Worm (Caenorhabditis elegans) whole organism, late embryonic: ENCODE data around the gene mxl-3.

ENCODE experiments used
- F13H6.1 ChIP-seq: sonication (generic microtip); optimal IDR thresholded peaks from 2 replicates; lab custom pipeline; 2016; ENCODE audit warnings: missing genetic modification characterization, missing compliant biosample characterization
- K09A11.1 ChIP-seq: sonication (generic microtip); optimal IDR thresholded peaks from 2 replicates; lab custom pipeline; 2017; ENCODE audit warnings: antibody characterized with exemption, mild to moderate bottlenecking, missing genetic modification characterization, missing compliant biosample characterization; ENCODE audit not compliant: insufficient read depth
- ahr-1 ChIP-seq: sonication (generic microtip); optimal IDR thresholded peaks from 2 replicates; lab custom pipeline; 2016; ENCODE audit warnings: missing genetic modification characterization, missing compliant biosample characterization
- ceh-14 ChIP-seq: sonication (generic microtip); optimal IDR thresholded peaks from 2 replicates; lab custom pipeline; 2016; ENCODE audit warnings: missing genotype, missing genetic modification characterization, missing compliant biosample characterization
- ceh-18 ChIP-seq: sonication (generic microtip); optimal IDR thresholded peaks from 2 replicates; lab custom pipeline; 2016; ENCODE audit warnings: missing genetic modification characterization, missing compliant biosample characterization
- ceh-19 ChIP-seq: fragments of 200-800 bp; sonication (Bioruptor generic); optimal IDR thresholded peaks from 2 replicates; lab custom pipeline; 2018; ENCODE audit warnings: mild to moderate bottlenecking, missing genetic modification characterization, missing compliant biosample characterization
- ceh-2 ChIP-seq: sonication (generic microtip); optimal IDR thresholded peaks from 2 replicates; lab custom pipeline; 2016; ENCODE audit warnings: missing genotype, missing genetic modification characterization, missing compliant biosample characterization
- ceh-31 ChIP-seq: sonication (generic microtip); optimal IDR thresholded peaks from 2 replicates; lab custom pipeline; 2016; ENCODE audit warnings: missing genetic modification characterization, missing compliant biosample characterization
- ceh-34 ChIP-seq: sonication (generic microtip); optimal IDR thresholded peaks from 2 replicates; lab custom pipeline; 2016; ENCODE audit warnings: mild to moderate bottlenecking, missing genetic modification characterization, missing compliant biosample characterization
- ceh-9 ChIP-seq: sonication (generic microtip); optimal IDR thresholded peaks from 2 replicates; lab custom pipeline; 2016; ENCODE audit warnings: mild to moderate bottlenecking, missing genetic modification characterization, inconsistent platforms, missing compliant biosample characterization
- dve-1 ChIP-seq: sonication (generic microtip); optimal IDR thresholded peaks from 2 replicates; lab custom pipeline; 2017; ENCODE audit warnings: antibody characterized with exemption, mild to moderate bottlenecking, missing genetic modification characterization, missing compliant biosample characterization
- ets-4 ChIP-seq: sonication (generic microtip); optimal IDR thresholded peaks from 2 replicates; lab custom pipeline; 2016; ENCODE audit warnings: missing genetic modification characterization, missing compliant biosample characterization
- fkh-10 ChIP-seq: fragments of 150-350 bp; optimal IDR thresholded peaks from 2 replicates; lab custom pipeline; 2014; ENCODE audit warnings: missing biosample characterization, missing genetic modification reagents, missing genetic modification characterization
- fkh-6 ChIP-seq: sonication (generic microtip); optimal IDR thresholded peaks from 2 replicates; lab custom pipeline; 2016; ENCODE audit warnings: missing genetic modification characterization, missing compliant biosample characterization
- hlh-30 ChIP-seq: sonication (generic microtip); optimal IDR thresholded peaks from 2 replicates; lab custom pipeline; 2017; ENCODE audit warnings: antibody characterized with exemption, missing genetic modification characterization, missing compliant biosample characterization; ENCODE audit not compliant: insufficient read depth
- hlh-6 ChIP-seq: sonication (generic microtip); optimal IDR thresholded peaks from 2 replicates; lab custom pipeline; 2016; ENCODE audit warnings: missing genotype, missing genetic modification characterization, missing compliant biosample characterization
- hlh-8 ChIP-seq: sonication (generic microtip); optimal IDR thresholded peaks from 2 replicates; lab custom pipeline; 2016; ENCODE audit warnings: missing genotype, missing genetic modification characterization, missing compliant biosample characterization
- lin-11 ChIP-seq: fragments of 200-800 bp; sonication (Bioruptor generic); optimal IDR thresholded peaks from 2 replicates; lab custom pipeline; 2018; ENCODE audit warnings: mild to moderate bottlenecking, missing genetic modification characterization, missing compliant biosample characterization
- mec-3 ChIP-seq: sonication (generic microtip); optimal IDR thresholded peaks from 2 replicates; lab custom pipeline; 2016; ENCODE audit warnings: borderline replicate concordance, missing genetic modification characterization, missing compliant biosample characterization
- nhr-232 ChIP-seq: sonication (generic microtip); optimal IDR thresholded peaks from 2 replicates; lab custom pipeline; 2016; ENCODE audit warnings: missing genetic modification characterization, missing compliant biosample characterization
- npax-4 ChIP-seq: sonication (generic microtip); optimal IDR thresholded peaks from 2 replicates; lab custom pipeline; 2016; ENCODE audit warnings: missing genetic modification characterization, missing compliant biosample characterization
- odd-2 ChIP-seq: sonication (generic microtip); optimal IDR thresholded peaks from 2 replicates; lab custom pipeline; 2017; ENCODE audit warnings: antibody characterized with exemption, mild to moderate bottlenecking, missing genetic modification characterization, missing compliant biosample characterization
- pag-3 ChIP-seq: sonication (generic microtip); optimal IDR thresholded peaks from 2 replicates; lab custom pipeline; 2016; ENCODE audit warnings: missing compliant biosample characterization, missing genetic modification characterization, borderline replicate concordance
- pat-9 ChIP-seq: fragments of 200-800 bp; sonication (Bioruptor generic); optimal IDR thresholded peaks from 2 replicates; lab custom pipeline; 2018; ENCODE audit warnings: mild to moderate bottlenecking, missing genetic modification characterization, moderate library complexity, missing compliant biosample characterization
- pha-2 ChIP-seq: sonication (generic microtip); optimal IDR thresholded peaks from 2 replicates; lab custom pipeline; 2017; ENCODE audit warnings: mild to moderate bottlenecking, missing genetic modification characterization, missing compliant biosample characterization
- pqm-1 ChIP-seq: sonication (generic microtip); optimal IDR thresholded peaks from 2 replicates; lab custom pipeline; 2016; ENCODE audit warnings: missing genetic modification characterization, missing compliant biosample characterization
- sox-4 ChIP-seq: sonication (generic microtip); optimal IDR thresholded peaks from 2 replicates; lab custom pipeline; 2017; ENCODE audit warnings: mild to moderate bottlenecking, missing genetic modification characterization, inconsistent platforms, missing compliant biosample characterization
- unc-42 ChIP-seq: sonication (generic microtip); optimal IDR thresholded peaks from 2 replicates; lab custom pipeline; 2016; ENCODE audit warnings: missing genotype, missing genetic modification characterization, missing compliant biosample characterization
- unc-86 ChIP-seq: sonication (generic microtip); optimal IDR thresholded peaks from 2 replicates; lab custom pipeline; 2016; ENCODE audit warnings: missing genetic modification characterization, missing compliant biosample characterization
- zip-5 ChIP-seq: sonication (generic microtip); optimal IDR thresholded peaks from 2 replicates; lab custom pipeline; 2016; ENCODE audit warnings: missing genetic modification characterization, missing compliant biosample characterization
- ztf-16 ChIP-seq: sonication (generic microtip); optimal IDR thresholded peaks from 2 replicates; lab custom pipeline; 2017; ENCODE audit warnings: missing genetic modification characterization, missing compliant biosample characterization

Gene mxl-3

ce11 chrX:13347251-13347650, 3.4 kb downstream of the mxl-3 start:
- no peak for TF ChIP-seq pha-2 (tag; lab: Kevin White, UChicago)
- TF ChIP-seq ztf-16 (tag; lab: Kevin White, UChicago), result no peak
- no peak for TF ChIP-seq fkh-6 (tag; lab: Kevin White, UChicago)
- TF ChIP-seq odd-2 (tag; lab: Kevin White, UChicago), result no peak
- no peak for TF ChIP-seq pag-3 (tag; lab: Kevin White, UChicago)
- TF ChIP-seq ceh-19, result no peak
- no peak for TF ChIP-seq unc-42 (tag; lab: Kevin White, UChicago)
- no peak for TF ChIP-seq lin-11
- TF ChIP-seq hlh-6 (tag; lab: Kevin White, UChicago), result no peak
- no peak for TF ChIP-seq ceh-34
- no peak for TF ChIP-seq sox-4 (tag; lab: Kevin White, UChicago)
- TF ChIP-seq, all 69 proteins: peak for 0

DNA sequence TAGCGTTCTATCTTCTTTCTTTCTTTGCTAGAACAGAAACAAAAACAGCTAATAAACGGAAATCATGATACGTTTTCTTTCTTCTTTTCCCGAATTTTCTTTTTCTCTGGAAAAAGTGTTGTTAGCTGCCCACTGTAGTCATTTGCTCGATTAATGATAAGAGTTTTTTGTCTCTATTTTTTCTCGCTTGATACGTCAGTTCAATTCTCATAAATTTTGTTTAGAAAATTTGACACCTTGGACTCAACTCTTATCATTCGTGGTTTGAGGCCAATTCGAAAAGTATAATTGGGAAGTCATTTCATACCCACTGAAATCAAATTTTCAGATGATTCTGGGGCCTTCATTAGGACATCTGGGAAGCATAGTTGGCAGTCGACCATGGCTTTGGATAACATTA, 8.8 kb downstream of the mxl-3 start:
- TF ChIP-seq fkh-6 (tag; lab: Kevin White, UChicago), result no peak
- TF ChIP-seq ceh-19, result no peak
- TF ChIP-seq ceh-34, result no peak
- TF ChIP-seq mec-3 (tag; lab: Kevin White, UChicago), result no peak
- TF ChIP-seq pqm-1, result no peak
- no peak for TF ChIP-seq ceh-31 (tag; lab: Kevin White, UChicago)
- TF ChIP-seq F13H6.1, result no peak
- TF ChIP-seq ets-4 (tag; lab: Kevin White, UChicago), result no peak
- no peak for TF ChIP-seq K09A11.1 (tag; lab: Kevin White, UChicago)
- TF ChIP-seq fkh-10, result no peak
- no peak for TF ChIP-seq hlh-30
- no peak for TF ChIP-seq ceh-2 (tag; lab: Kevin White, UChicago)
- TF ChIP-seq nhr-232 (tag; lab: Kevin White, UChicago), result no peak
- TF ChIP-seq ahr-1 (tag; lab: Kevin White, UChicago), result no peak
- no peak for TF ChIP-seq hlh-8 (tag; lab: Kevin White, UChicago)

DNA sequence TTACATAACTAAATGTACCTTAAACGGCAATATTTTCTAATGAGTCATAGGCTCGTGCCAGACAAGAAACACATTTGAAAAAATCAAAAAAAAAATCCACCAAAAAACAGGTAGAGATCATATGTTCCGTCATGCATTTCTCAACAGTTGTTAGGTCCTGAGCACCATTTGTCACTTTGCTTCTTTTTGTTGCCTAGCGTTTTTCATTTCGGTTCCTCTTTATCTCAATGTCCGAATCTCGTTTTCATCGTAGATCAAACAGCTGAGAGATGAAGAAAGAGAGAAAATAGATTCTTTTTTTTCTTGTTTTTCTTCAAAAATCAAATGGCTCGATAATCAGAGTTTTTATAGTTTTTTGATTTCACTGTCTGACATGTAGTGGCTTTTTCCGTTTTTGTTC, 9.6 kb downstream of the mxl-3 start:
- TF ChIP-seq unc-86 (tag; lab: Kevin White, UChicago) (no peak), zip-5 (tag; lab: Kevin White, UChicago) (no peak), pqm-1 (no peak), ceh-18 (tag; lab: Kevin White, UChicago) (peak; percentile 42), hlh-6 (tag; lab: Kevin White, UChicago) (no peak), pha-2 (tag; lab: Kevin White, UChicago) (no peak)
- TF ChIP-seq, all 69 proteins: peak for 1

DNA sequence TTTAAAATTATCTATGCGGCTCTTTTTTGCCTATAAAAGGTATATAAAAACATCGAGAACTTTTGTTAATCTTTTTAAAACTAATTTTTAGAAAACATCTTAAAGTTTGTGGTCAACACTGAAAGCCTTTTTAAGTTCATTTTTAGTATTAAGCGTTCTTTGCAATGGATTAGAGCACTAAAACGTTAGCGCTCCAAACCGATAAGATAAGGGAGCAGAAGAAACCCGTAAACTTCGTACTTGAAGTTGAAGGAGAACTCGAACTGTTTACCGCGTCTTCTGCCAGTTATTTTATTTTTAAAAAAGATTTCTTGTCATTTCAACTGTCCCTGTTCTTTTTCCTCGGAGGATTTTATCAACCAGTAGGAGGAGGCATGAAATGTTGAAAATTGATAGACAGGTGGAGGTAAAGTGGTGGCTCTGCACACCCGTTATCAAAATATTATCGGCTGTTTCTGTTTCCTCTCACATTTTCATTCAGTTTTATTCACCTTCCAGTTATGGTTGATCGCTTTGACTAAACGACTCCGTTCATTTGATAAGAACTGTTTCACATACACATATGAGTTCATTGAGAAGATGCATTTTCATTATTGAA, 11.5 kb downstream of the mxl-3 start:
- TF ChIP-seq lin-11, result no peak
- TF ChIP-seq hlh-8 (tag; lab: Kevin White, UChicago), result no peak
- TF ChIP-seq ceh-2 (tag; lab: Kevin White, UChicago), result no peak

- TF ChIP-seq K09A11.1 (tag; lab: Kevin White, UChicago), result no peak
- no peak for TF ChIP-seq pat-9 (tag; lab: Kevin White, UChicago)
- TF ChIP-seq dve-1 (tag; lab: Kevin White, UChicago), result no peak
- no peak for TF ChIP-seq npax-4 (tag; lab: Kevin White, UChicago)
Observed at ce11 chrX:13337728-13338127, 12.9 kb downstream of the mxl-3 start, which contains the start of gene ptr-24. TSS of gene ptr-24 (plus strand) at chrX:13338028.

ce11 chrX:13337000-13337399, 13.6 kb downstream of the mxl-3 start:
- TF ChIP-seq F13H6.1, result no peak
- TF ChIP-seq ceh-31 (tag; lab: Kevin White, UChicago), result peak; percentile 5
- TF ChIP-seq ceh-9, result no peak
- no peak for TF ChIP-seq ceh-14 (tag; lab: Kevin White, UChicago)
- TF ChIP-seq unc-86 (tag; lab: Kevin White, UChicago), result no peak
